Fruit fly (Drosophila melanogaster) whole organism, wandering third instar larva: ENCODE measurements around the gene CG42588.

Experiments
- h ChIP-seq: fragments of 200-800 bp; sonication (Bioruptor generic); optimal IDR thresholded peaks from 3 replicates; lab custom pipeline; 2016; ENCODE audit warnings: missing biosample characterization, mild to moderate bottlenecking, missing genetic modification characterization
- pan ChIP-seq: fragments of >200 bp; optimal IDR thresholded peaks from 2 replicates; lab custom pipeline; 2017
- usp ChIP-seq: fragments of >200 bp; optimal IDR thresholded peaks from 2 replicates; lab custom pipeline; 2017; ENCODE audit warnings: missing biosample characterization, missing genetic modification characterization

DNA sequence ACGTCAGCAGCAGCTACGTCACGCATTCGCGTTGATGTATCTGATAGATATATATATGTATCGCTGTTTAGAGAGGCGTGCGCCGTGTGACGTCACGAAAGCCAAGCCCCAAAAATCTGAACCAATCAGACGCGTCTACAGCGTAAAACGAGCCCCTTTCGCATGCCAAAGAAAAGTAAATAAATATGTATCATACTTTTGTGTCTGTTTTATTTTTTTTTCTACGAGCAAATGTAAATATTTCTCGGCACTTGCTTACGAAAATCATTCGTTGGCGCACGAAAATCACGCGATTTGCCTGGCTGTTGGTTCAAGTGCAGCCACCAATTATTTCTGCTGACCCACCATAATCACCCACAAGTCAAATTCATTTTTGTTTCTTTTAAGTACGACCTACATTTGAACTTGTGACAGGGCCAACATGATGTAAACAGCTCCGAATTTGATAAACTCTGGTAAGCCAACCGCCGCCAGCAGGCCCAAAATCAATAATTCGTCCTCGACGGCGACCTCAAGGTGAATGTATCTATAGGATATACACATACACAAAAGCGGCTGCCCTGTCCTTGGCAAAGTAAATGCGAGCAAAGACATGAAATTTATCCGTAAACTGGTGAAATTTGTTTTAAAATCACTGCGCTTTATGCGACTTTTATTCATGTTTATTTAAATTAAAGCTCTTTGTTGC lies 20.6 kb downstream of the CG42588 start:
- no peak for TF ChIP-seq h (GFP tag; lab: Kevin White, UChicago)
- no peak for TF ChIP-seq usp (GFP tag; lab: Kevin White, UChicago)
- TF ChIP-seq pan (lab: Kevin White, UChicago): no peak
